Worm (Caenorhabditis elegans) whole organism, L4 larva: ENCODE measurements around the gene T04C4.3.
A peak's percentile ranks its signal among the peaks of the same experiment; 100 is the strongest.

Experiments
- D1046.2 ChIP-seq: fragments of 200-800 bp; sonication (Bioruptor generic); IDR thresholded peaks from 2 replicates; pipeline ENCODE4 v1.3.6; 2022; ENCODE audit warnings: missing genetic modification characterization, missing compliant biosample characterization
- F10B5.3 ChIP-seq: sonication (generic microtip); optimal IDR thresholded peaks from 2 replicates; lab custom pipeline; 2016; ENCODE audit warnings: mild to moderate bottlenecking, missing genetic modification characterization, missing compliant biosample characterization
- F26F4.8 ChIP-seq: fragments of 200-800 bp; sonication (Bioruptor generic); conservative IDR thresholded peaks from 2 replicates; pipeline ENCODE4 v1.3.6; 2022; ENCODE audit warnings: missing genetic modification characterization, missing compliant biosample characterization
- F37D6.2 ChIP-seq: sonication (generic microtip); optimal IDR thresholded peaks from 2 replicates; lab custom pipeline; 2016; ENCODE audit warnings: mild to moderate bottlenecking, missing genetic modification characterization, missing compliant biosample characterization
- F44E2.7 ChIP-seq: fragments of 200-800 bp; sonication (Bioruptor generic); IDR thresholded peaks from 2 replicates; pipeline ENCODE4 v2.1.2; 2022; ENCODE audit warnings: missing genetic modification characterization, missing compliant biosample characterization
- Y5F2A.4 ChIP-seq: fragments of 200-800 bp; sonication (Bioruptor generic); optimal IDR thresholded peaks from 2 replicates; lab custom pipeline; 2018; ENCODE audit warnings: mild to moderate bottlenecking, missing genetic modification characterization, missing compliant biosample characterization
- Y75B8A.6 ChIP-seq: fragments of 200-800 bp; sonication (Bioruptor generic); IDR thresholded peaks from 2 replicates; pipeline ENCODE4 v1.3.6; 2022; ENCODE audit warnings: missing genetic modification reagents, missing genetic modification characterization, missing compliant biosample characterization
- aha-1 ChIP-seq: fragments of 150-350 bp; peaks from one replicate; lab custom pipeline; 2014; ENCODE audit warnings: missing biosample characterization, missing genetic modification characterization
- attf-4 ChIP-seq: sonication (generic microtip); optimal IDR thresholded peaks from 3 replicates; lab custom pipeline; 2017; ENCODE audit warnings: missing biosample characterization, missing genetic modification characterization
- ceh-82 ChIP-seq: sonication (generic microtip); optimal IDR thresholded peaks from 2 replicates; lab custom pipeline; 2017; ENCODE audit warnings: missing biosample characterization, missing genetic modification characterization
- cey-2 ChIP-seq: sonication (generic microtip); optimal IDR thresholded peaks from 3 replicates; lab custom pipeline; 2017; ENCODE audit warnings: missing genetic modification characterization, mild to moderate bottlenecking, missing compliant biosample characterization, antibody characterized with exemption, borderline replicate concordance; ENCODE audit not compliant: insufficient read depth
- daf-12 ChIP-seq: fragments of 150-350 bp; optimal IDR thresholded peaks from 2 replicates; lab custom pipeline; 2014; ENCODE audit warnings: missing biosample characterization, missing genetic modification reagents, missing genetic modification characterization
- daf-16 ChIP-seq, 3 experiments: sonication (generic microtip); optimal IDR thresholded peaks; 2 replicates each; lab custom pipeline; 2016 to 2017; ENCODE audit warnings: missing genetic modification characterization in 3 of 3, missing genetic modification reagents in 3 of 3, mild to moderate bottlenecking in 2 of 3, missing compliant biosample characterization in 2 of 3, missing biosample characterization in 1 of 3, moderate library complexity in 1 of 3
- daf-19 ChIP-seq: fragments of 200-800 bp; sonication (Bioruptor generic); conservative IDR thresholded peaks from 2 replicates; pipeline ENCODE4 v1.3.6; 2022; ENCODE audit warnings: missing genetic modification characterization, missing compliant biosample characterization
- dmd-6 ChIP-seq: fragments of 200-800 bp; sonication (Bioruptor generic); IDR thresholded peaks from 2 replicates; pipeline ENCODE4 v1.3.6; 2022; ENCODE audit warnings: missing genetic modification reagents, missing genetic modification characterization, missing compliant biosample characterization
- dmd-8 ChIP-seq: fragments of 200-800 bp; sonication (Bioruptor generic); IDR thresholded peaks from 2 replicates; pipeline ENCODE4 v1.3.6; 2022; ENCODE audit warnings: missing genetic modification characterization, missing compliant biosample characterization
- dmd-9 ChIP-seq: fragments of 200-800 bp; sonication (Bioruptor generic); IDR thresholded peaks from 2 replicates; pipeline ENCODE4 v1.3.6; 2022; ENCODE audit warnings: missing genetic modification reagents, missing genetic modification characterization, missing compliant biosample characterization
- duxl-1 ChIP-seq: sonication (generic microtip); optimal IDR thresholded peaks from 2 replicates; lab custom pipeline; 2016; ENCODE audit warnings: mild to moderate bottlenecking, missing genetic modification characterization, moderate library complexity, missing compliant biosample characterization; ENCODE audit not compliant: poor library complexity
- fkh-10 ChIP-seq: fragments of 150-350 bp; optimal IDR thresholded peaks from 2 replicates; lab custom pipeline; 2014; ENCODE audit warnings: missing biosample characterization, missing genetic modification reagents, missing genetic modification characterization
- hif-1 ChIP-seq, 2 experiments: sonication (generic microtip); optimal IDR thresholded peaks; 2 replicates each; lab custom pipeline; 2016 to 2017; ENCODE audit warnings: missing compliant biosample characterization in 2 of 2, missing genetic modification characterization in 2 of 2, missing genetic modification reagents in 2 of 2, missing genotype in 2 of 2, mild to moderate bottlenecking in 1 of 2
- hlh-11 ChIP-seq: fragments of 200-800 bp; sonication (Bioruptor generic); optimal IDR thresholded peaks from 2 replicates; lab custom pipeline; 2018; ENCODE audit warnings: mild to moderate bottlenecking, missing genetic modification characterization, missing compliant biosample characterization
- hlh-30 ChIP-seq: sonication (generic microtip); optimal IDR thresholded peaks from 2 replicates; lab custom pipeline; 2017; ENCODE audit warnings: antibody characterized with exemption, mild to moderate bottlenecking, missing genetic modification characterization, missing compliant biosample characterization; ENCODE audit not compliant: insufficient read depth
- hmg-1.1 ChIP-seq: fragments of 200-800 bp; sonication (Bioruptor generic); IDR thresholded peaks from 2 replicates; pipeline ENCODE4 v1.3.6; 2022; ENCODE audit warnings: missing genetic modification reagents, missing genetic modification characterization, missing compliant biosample characterization
- lim-7 ChIP-seq: fragments of 200-800 bp; sonication (Bioruptor generic); IDR thresholded peaks from 2 replicates; pipeline ENCODE4 v1.3.6; 2022; ENCODE audit warnings: missing genetic modification characterization, missing compliant biosample characterization
- lin-1 ChIP-seq: fragments of 200-800 bp; sonication (Bioruptor generic); IDR thresholded peaks from 2 replicates; pipeline ENCODE4 v1.3.6; 2022; ENCODE audit warnings: missing genetic modification reagents, missing genetic modification characterization, missing compliant biosample characterization
- lin-29 ChIP-seq: fragments of 200-800 bp; sonication (Bioruptor generic); IDR thresholded peaks from 2 replicates; pipeline ENCODE4 v1.3.6; 2022; ENCODE audit warnings: missing genetic modification reagents, missing genetic modification characterization, missing compliant biosample characterization
- lin-38 ChIP-seq: fragments of 200-800 bp; sonication (Bioruptor generic); IDR thresholded peaks from 2 replicates; pipeline ENCODE4 v1.3.6; 2022; ENCODE audit warnings: missing genetic modification reagents, missing genetic modification characterization, missing compliant biosample characterization
- madf-5 ChIP-seq, 2 experiments: fragments of 200-800 bp; sonication (Bioruptor generic); IDR thresholded peaks; 2 replicates each; pipeline ENCODE4 v1.3.6; 2022; ENCODE audit warnings: missing compliant biosample characterization in 2 of 2, missing genetic modification characterization in 2 of 2
- mdl-1 ChIP-seq, 2 experiments: fragments of 150-350 bp in 1 of 2; sonication (generic microtip) in 1 of 2; optimal IDR thresholded peaks; 2 replicates each; lab custom pipeline; 2014 to 2017; ENCODE audit warnings: missing biosample characterization in 2 of 2, missing genetic modification characterization in 2 of 2
- mxl-2 ChIP-seq: fragments of 200-800 bp; sonication (Bioruptor generic); conservative IDR thresholded peaks from 2 replicates; pipeline ENCODE4 v1.3.6; 2022; ENCODE audit warnings: missing genetic modification reagents, missing genetic modification characterization, missing compliant biosample characterization
- mxl-3 ChIP-seq: fragments of 200-800 bp; sonication (Bioruptor generic); optimal IDR thresholded peaks from 2 replicates; lab custom pipeline; 2018; ENCODE audit warnings: mild to moderate bottlenecking, missing genetic modification characterization, missing compliant biosample characterization
- nhr-10 ChIP-seq: fragments of 150-350 bp; optimal IDR thresholded peaks from 2 replicates; lab custom pipeline; 2014; ENCODE audit warnings: missing biosample characterization, missing genetic modification characterization
- nhr-102 ChIP-seq: sonication (generic microtip); optimal IDR thresholded peaks from 2 replicates; lab custom pipeline; 2016; ENCODE audit warnings: mild to moderate bottlenecking, missing genetic modification characterization, moderate library complexity, missing compliant biosample characterization
- nhr-111 ChIP-seq: fragments of 200-800 bp; sonication (Bioruptor generic); optimal IDR thresholded peaks from 2 replicates; lab custom pipeline; 2018; ENCODE audit warnings: mild to moderate bottlenecking, missing genetic modification characterization, missing compliant biosample characterization
- nhr-237 ChIP-seq: sonication (generic microtip); optimal IDR thresholded peaks from 2 replicates; lab custom pipeline; 2017; ENCODE audit warnings: missing biosample characterization, missing genetic modification characterization
- nhr-25 ChIP-seq: sonication (generic microtip); optimal IDR thresholded peaks from 2 replicates; lab custom pipeline; 2017; ENCODE audit warnings: missing genetic modification characterization, mild to moderate bottlenecking, missing compliant biosample characterization, antibody characterized with exemption, moderate library complexity, borderline replicate concordance; ENCODE audit not compliant: insufficient read depth
- nhr-48 ChIP-seq: sonication (generic microtip); optimal IDR thresholded peaks from 2 replicates; lab custom pipeline; 2016; ENCODE audit warnings: mild to moderate bottlenecking, missing genetic modification characterization, missing compliant biosample characterization
- nhr-6 ChIP-seq: fragments of 150-350 bp; optimal IDR thresholded peaks from 2 replicates; lab custom pipeline; 2014; ENCODE audit warnings: missing biosample characterization, missing genetic modification characterization
- nhr-76 ChIP-seq: fragments of 150-350 bp; optimal IDR thresholded peaks from 2 replicates; lab custom pipeline; 2014; ENCODE audit warnings: missing biosample characterization, missing genetic modification characterization
- rbr-2 ChIP-seq: sonication (generic microtip); optimal IDR thresholded peaks from 2 replicates; lab custom pipeline; 2016; ENCODE audit warnings: missing genotype, missing genetic modification characterization, missing compliant biosample characterization
- sdz-12 ChIP-seq: fragments of 200-800 bp; sonication (Bioruptor generic); optimal IDR thresholded peaks from 2 replicates; lab custom pipeline; 2018; ENCODE audit warnings: mild to moderate bottlenecking, missing genetic modification characterization, missing compliant biosample characterization
- set-16 ChIP-seq: fragments of 200-800 bp; sonication (Bioruptor generic); IDR thresholded peaks from 2 replicates; pipeline ENCODE4 v1.3.6; 2022; ENCODE audit warnings: missing genetic modification reagents, missing genetic modification characterization, missing compliant biosample characterization
- snpc-4 ChIP-seq: fragments of 150-350 bp; optimal IDR thresholded peaks from 2 replicates; lab custom pipeline; 2014; ENCODE audit warnings: missing biosample characterization, missing genetic modification characterization
- tra-1 ChIP-seq: fragments of 200-800 bp; sonication (Bioruptor generic); IDR thresholded peaks from 2 replicates; pipeline ENCODE4 v1.3.6; 2022; ENCODE audit warnings: missing genetic modification reagents, missing genetic modification characterization, missing compliant biosample characterization
- unc-62 ChIP-seq, 3 experiments: fragments of 150-350 bp in 1 of 3; sonication (generic microtip); optimal IDR thresholded peaks in 2 of 3; peaks in 1 of 3; 1 replicate in 1 of 3; 2 replicates in 2 of 3; lab custom pipeline; 2014 to 2017; ENCODE audit warnings: missing biosample characterization in 3 of 3, missing genetic modification characterization in 3 of 3, missing genetic modification reagents in 3 of 3, missing genotype in 1 of 3
- vab-7 ChIP-seq: fragments of 200-800 bp; sonication (Bioruptor generic); IDR thresholded peaks from 2 replicates; pipeline ENCODE4 v1.3.6; 2022; ENCODE audit warnings: missing genetic modification reagents, missing genetic modification characterization, missing compliant biosample characterization
- zip-11 ChIP-seq: fragments of 200-800 bp; sonication (Bioruptor generic); IDR thresholded peaks from 2 replicates; pipeline ENCODE4 v1.3.6; 2022; ENCODE audit warnings: missing genetic modification characterization, missing compliant biosample characterization
- zip-2 ChIP-seq: fragments of 150-350 bp; optimal IDR thresholded peaks from 2 replicates; lab custom pipeline; 2014; ENCODE audit warnings: missing biosample characterization, missing genetic modification characterization

Gene T04C4.3

ce11 chrIV:2219334-2219755 lies 2.7 kb upstream of the T04C4.3 start (continued):
- no peak for TF ChIP-seq daf-19 (GFP tag; lab: Robert Waterston, UW)
- TF ChIP-seq tra-1 (GFP tag; lab: Robert Waterston, UW), result peak; percentile 98
- TF ChIP-seq nhr-6 (tag; lab: Kevin White, UChicago), result peak; percentile 91
- peak; percentile 88 for TF ChIP-seq F10B5.3 (tag; lab: Kevin White, UChicago)
- TF ChIP-seq dmd-8 (GFP tag; lab: Robert Waterston, UW), result 0 out of 2 replicates have a peak, but pooled peaks have one; percentile 6
- 0 out of 4 replicates have a peak, but pooled peaks of 1 of the 2 experiments have one; percentile 43 for TF ChIP-seq madf-5 (GFP tag; IDR thresholded peaks at IDR 0.05; lab: Robert Waterston, UW)
- no peak for TF ChIP-seq F44E2.7 (GFP tag; lab: Robert Waterston, UW)
- TF ChIP-seq nhr-237, result no peak
- peak; percentile 38 to 92 for TF ChIP-seq daf-16 (GFP tag; optimal IDR thresholded peaks at IDR 0.05; lab: Kevin White, UChicago)
- TF ChIP-seq daf-16 (tag; optimal IDR thresholded peaks at IDR 0.05; lab: Kevin White, UChicago), result peak; percentile 28
- no peak for TF ChIP-seq cey-2
- no peak for TF ChIP-seq nhr-76
- no peak for TF ChIP-seq F26F4.8 (GFP tag; lab: Robert Waterston, UW)
- TF ChIP-seq snpc-4, result no peak
- TF ChIP-seq nhr-25 (tag; lab: Kevin White, UChicago), result peak; percentile 90
- TF ChIP-seq hlh-30 (tag; lab: Kevin White, UChicago), result peak; percentile 99
- peak; percentile 99 for TF ChIP-seq nhr-48 (tag; lab: Kevin White, UChicago)

ce11 chrIV:2217260-2217659 lies 604 bp upstream of the T04C4.3 start:
- TF ChIP-seq ceh-82 (tag; lab: Kevin White, UChicago), result no peak
- TF ChIP-seq set-16 (GFP tag; lab: Robert Waterston, UW), result peak; percentile 40
- TF ChIP-seq attf-4 (tag; lab: Kevin White, UChicago), result no peak
- no peak for TF ChIP-seq mxl-2 (GFP tag; lab: Robert Waterston, UW)
- no peak for TF ChIP-seq snpc-4
- 0 out of 2 replicates have a peak, but pooled peaks have one; percentile 25 for TF ChIP-seq D1046.2
- TF ChIP-seq lin-1 (GFP tag; lab: Robert Waterston, UW), result no peak
- peak; percentile 14 for TF ChIP-seq mxl-3 (GFP tag; lab: Kevin White, UChicago)
- no peak for TF ChIP-seq lim-7 (GFP tag; lab: Robert Waterston, UW)
- no peak for TF ChIP-seq rbr-2 (tag; lab: Kevin White, UChicago)
- no peak for TF ChIP-seq hif-1 (tag; optimal IDR thresholded peaks at IDR 0.05; lab: Kevin White, UChicago)
- TF ChIP-seq duxl-1 (tag; lab: Kevin White, UChicago), result no peak
- TF ChIP-seq dmd-6, result 0 out of 2 replicates have a peak, but pooled peaks have one; percentile 7
- no peak for TF ChIP-seq F37D6.2
- peak in 1 of 2 experiments; percentile 31 for TF ChIP-seq mdl-1 (tag; optimal IDR thresholded peaks at IDR 0.05; lab: Kevin White, UChicago)
- no peak for TF ChIP-seq aha-1 (tag; lab: Kevin White, UChicago)
- TF ChIP-seq unc-62 (GFP tag; optimal IDR thresholded peaks at IDR 0.05 in 1 of 2; lab: Kevin White, UChicago), result peak in 1 of 2 experiments; percentile 31
- no peak for TF ChIP-seq unc-62 (tag; optimal IDR thresholded peaks at IDR 0.05; lab: Kevin White, UChicago)
- no peak for TF ChIP-seq dmd-9 (GFP tag; lab: Robert Waterston, UW)
- no peak for TF ChIP-seq zip-2 (tag; lab: Kevin White, UChicago)
- TF ChIP-seq nhr-6 (tag; lab: Kevin White, UChicago), result no peak
- peak; percentile 38 for TF ChIP-seq hmg-1.1
- TF ChIP-seq hlh-30 (tag; lab: Kevin White, UChicago), result peak; percentile 49
- TF ChIP-seq fkh-10 (GFP tag; lab: Kevin White, UChicago), result no peak
- no peak for TF ChIP-seq nhr-111 (GFP tag; lab: Kevin White, UChicago)
- TF ChIP-seq vab-7 (GFP tag; lab: Robert Waterston, UW), result no peak
- TF ChIP-seq Y75B8A.6 (GFP tag; lab: Robert Waterston, UW), result no peak
- no peak for TF ChIP-seq zip-11 (GFP tag; lab: Robert Waterston, UW)
- no peak for TF ChIP-seq daf-12
- TF ChIP-seq sdz-12 (GFP tag; lab: Kevin White, UChicago), result no peak
- no peak for TF ChIP-seq tra-1 (GFP tag; lab: Robert Waterston, UW)
- no peak for TF ChIP-seq Y5F2A.4 (GFP tag; lab: Kevin White, UChicago)
- TF ChIP-seq nhr-76, result no peak
- no peak for TF ChIP-seq nhr-102
- TF ChIP-seq lin-38 (GFP tag; lab: Robert Waterston, UW), result no peak
- TF ChIP-seq hlh-11, result peak; percentile 48
- TF ChIP-seq lin-29 (GFP tag; lab: Robert Waterston, UW), result no peak
- no peak for TF ChIP-seq nhr-10 (tag; lab: Kevin White, UChicago)
